Fruit fly (Drosophila melanogaster) whole organism, embryonic: ENCODE results near the gene CG4596.

Experiments
- Abd-B ChIP-seq: fragments of 200-800 bp; sonication (Bioruptor generic); optimal IDR thresholded peaks from 2 replicates; lab custom pipeline; 2018; ENCODE audit warnings: missing biosample characterization, mild to moderate bottlenecking, missing genetic modification characterization, moderate library complexity
- C15 ChIP-seq: fragments of 200-800 bp; sonication (Bioruptor generic); IDR thresholded peaks from 3 replicates; pipeline ENCODE4 v1.3.6; 2022; ENCODE audit warnings: missing biosample characterization, missing genetic modification characterization
- CG10462 ChIP-seq: fragments of 200-800 bp; sonication (Bioruptor generic); optimal IDR thresholded peaks from 2 replicates; lab custom pipeline; 2016; ENCODE audit warnings: missing biosample characterization, missing genetic modification characterization
- CG10654 ChIP-seq: fragments of 200-800 bp; sonication (Bioruptor generic); optimal IDR thresholded peaks from 2 replicates; lab custom pipeline; 2016; ENCODE audit warnings: missing biosample characterization, missing genetic modification characterization
- CG11085 ChIP-seq: fragments of 200-800 bp; sonication (Bioruptor generic); IDR thresholded peaks from 2 replicates; pipeline ENCODE4 v1.3.6; 2022; ENCODE audit warnings: missing biosample characterization, missing genetic modification characterization
- CG11398 ChIP-seq: fragments of 200-800 bp; sonication (Bioruptor generic); optimal IDR thresholded peaks from 2 replicates; lab custom pipeline; 2016; ENCODE audit warnings: missing biosample characterization, missing genetic modification characterization
- CG13424 ChIP-seq: fragments of 200-800 bp; sonication (Bioruptor generic); optimal IDR thresholded peaks from 2 replicates; lab custom pipeline; 2019; ENCODE audit warnings: missing biosample characterization, mild to moderate bottlenecking, missing genetic modification characterization, moderate library complexity
- CG15601 ChIP-seq: fragments of 200-800 bp; sonication (Bioruptor generic); optimal IDR thresholded peaks from 3 replicates; lab custom pipeline; 2019; ENCODE audit warnings: missing biosample characterization, mild to moderate bottlenecking, missing genetic modification characterization, moderate library complexity
- CG16863 ChIP-seq: fragments of 200-800 bp; sonication (Bioruptor generic); optimal IDR thresholded peaks from 3 replicates; lab custom pipeline; 2016; ENCODE audit warnings: missing biosample characterization, missing genetic modification characterization
- CG18011 ChIP-seq: fragments of 200-800 bp; sonication (Bioruptor generic); optimal IDR thresholded peaks from 2 replicates; lab custom pipeline; 2017; ENCODE audit warnings: missing biosample characterization, missing genetic modification characterization, mild to moderate bottlenecking, moderate library complexity, missing genotype
- CG2889 ChIP-seq: fragments of 200-800 bp; sonication (Bioruptor generic); IDR thresholded peaks from 3 replicates; pipeline ENCODE4 v1.3.6; 2022; ENCODE audit warnings: missing biosample characterization, missing genetic modification characterization
- CG3726 ChIP-seq: fragments of 200-800 bp; sonication (Bioruptor generic); IDR thresholded peaks from 3 replicates; pipeline ENCODE4, ENCODE4 v1.3.6; 2022; ENCODE audit warnings: missing biosample characterization, missing genetic modification characterization
- CG6254 ChIP-seq: fragments of 200-800 bp; sonication (Bioruptor generic); optimal IDR thresholded peaks from 3 replicates; lab custom pipeline; 2017; ENCODE audit warnings: mild to moderate bottlenecking, missing biosample characterization, missing genetic modification reagents, missing genetic modification characterization
- CG7271 ChIP-seq: fragments of 200-800 bp; sonication (Bioruptor generic); optimal IDR thresholded peaks from 2 replicates; lab custom pipeline; 2018; ENCODE audit warnings: missing biosample characterization, mild to moderate bottlenecking, missing genetic modification characterization, moderate library complexity
- CG7928 ChIP-seq: fragments of 200-800 bp; sonication (Bioruptor generic); optimal IDR thresholded peaks from 2 replicates; lab custom pipeline; 2017; ENCODE audit warnings: missing biosample characterization, mild to moderate bottlenecking, missing genetic modification characterization
- CHES-1-like ChIP-seq: fragments of 200-800 bp; sonication (Bioruptor generic); optimal IDR thresholded peaks from 2 replicates; lab custom pipeline; 2016; ENCODE audit warnings: missing biosample characterization, missing genetic modification characterization
- E2f1 ChIP-seq: fragments of 200-800 bp; sonication (Bioruptor generic); IDR thresholded peaks from 2 replicates; pipeline ENCODE4 v1.3.6; 2022; ENCODE audit warnings: missing biosample characterization, missing genetic modification characterization
- Eip74EF ChIP-seq, 2 experiments: fragments of 200-800 bp in 1 of 2; fragments of >200 bp in 1 of 2; sonication (Bioruptor generic) in 1 of 2; optimal IDR thresholded peaks; 2 replicates each; lab custom pipeline; 2017 to 2019; ENCODE audit warnings: missing biosample characterization in 2 of 2, missing genetic modification characterization in 2 of 2, mild to moderate bottlenecking in 1 of 2, moderate library complexity in 1 of 2
- Fer1 ChIP-seq: fragments of 200-800 bp; sonication (Bioruptor generic); optimal IDR thresholded peaks from 2 replicates; lab custom pipeline; 2017; ENCODE audit warnings: missing biosample characterization, mild to moderate bottlenecking, missing genetic modification characterization
- HLH4C ChIP-seq: fragments of 200-800 bp; sonication (Bioruptor generic); IDR thresholded peaks from 3 replicates; pipeline ENCODE4 v1.3.6; 2022; ENCODE audit warnings: missing biosample characterization, missing genetic modification characterization; ENCODE audit not compliant: partially characterized antibody
- HLH54F ChIP-seq: fragments of 200-800 bp; sonication (Bioruptor generic); optimal IDR thresholded peaks from 3 replicates; lab custom pipeline; 2016; ENCODE audit warnings: missing biosample characterization, missing genetic modification characterization
- Kr ChIP-seq: fragments of 200-800 bp; sonication (Bioruptor generic); optimal IDR thresholded peaks from 2 replicates; lab custom pipeline; 2017; ENCODE audit warnings: missing biosample characterization, mild to moderate bottlenecking, missing genetic modification characterization
- Lim3 ChIP-seq: fragments of 200-800 bp; sonication (Bioruptor generic); IDR thresholded peaks from 2 replicates; pipeline ENCODE4 v1.3.6; 2022; ENCODE audit warnings: missing biosample characterization, missing genetic modification characterization
- MBD-R2 ChIP-seq: fragments of 200-800 bp; sonication (Bioruptor generic); IDR thresholded peaks from 2 replicates; pipeline ENCODE4 v1.3.6; 2022; ENCODE audit warnings: missing biosample characterization, missing genetic modification characterization
- NfI ChIP-seq: fragments of 200-800 bp; sonication (Bioruptor generic); optimal IDR thresholded peaks from 3 replicates; lab custom pipeline; 2018; ENCODE audit warnings: missing biosample characterization, mild to moderate bottlenecking, missing genetic modification characterization, moderate library complexity
- Sry-δ ChIP-seq: fragments of 200-800 bp; sonication (Bioruptor generic); optimal IDR thresholded peaks from 2 replicates; lab custom pipeline; 2016; ENCODE audit warnings: missing biosample characterization, missing genetic modification characterization
- Stat92E ChIP-seq, 3 experiments: fragments of >200 bp in 2 of 3; fragments of 200-800 bp in 1 of 3; sonication (Bioruptor generic) in 1 of 3; optimal IDR thresholded peaks; 2 replicates each; lab custom pipeline; 2017 to 2019; ENCODE audit warnings: missing biosample characterization in 3 of 3, missing genetic modification characterization in 3 of 3, mild to moderate bottlenecking in 1 of 3, moderate library complexity in 1 of 3
- TFAM ChIP-seq: fragments of 200-800 bp; sonication (Bioruptor generic); optimal IDR thresholded peaks from 2 replicates; lab custom pipeline; 2017; ENCODE audit warnings: missing biosample characterization, missing genetic modification characterization, inconsistent platforms
- Vsx1 ChIP-seq: fragments of 200-800 bp; sonication (Bioruptor generic); optimal IDR thresholded peaks from 2 replicates; lab custom pipeline; 2017; ENCODE audit warnings: missing biosample characterization, mild to moderate bottlenecking, missing genetic modification characterization, missing genetic modification reagents
- ara ChIP-seq: fragments of 200-800 bp; sonication (Bioruptor generic); IDR thresholded peaks from 2 replicates; pipeline ENCODE4 v1.3.6; 2022; ENCODE audit warnings: missing biosample characterization, missing genetic modification characterization
- bab2 ChIP-seq: fragments of 200-800 bp; sonication (Bioruptor generic); optimal IDR thresholded peaks from 2 replicates; lab custom pipeline; 2016; ENCODE audit warnings: missing biosample characterization, missing genetic modification characterization
- bbx ChIP-seq: fragments of 200-800 bp; sonication (Bioruptor generic); IDR thresholded peaks from 2 replicates; pipeline ENCODE4 v1.3.6; 2022; ENCODE audit warnings: missing biosample characterization, missing genetic modification characterization; ENCODE audit not compliant: partially characterized antibody
- bcd ChIP-seq: fragments of 200-800 bp; sonication (Bioruptor generic); optimal IDR thresholded peaks from 2 replicates; lab custom pipeline; 2017; ENCODE audit warnings: missing biosample characterization, mild to moderate bottlenecking, missing genetic modification characterization
- cg ChIP-seq: fragments of 200-800 bp; sonication (Bioruptor generic); optimal IDR thresholded peaks from 3 replicates; lab custom pipeline; 2019; ENCODE audit warnings: missing biosample characterization, mild to moderate bottlenecking, missing genetic modification characterization, moderate library complexity
- crc ChIP-seq: fragments of 200-800 bp; sonication (Bioruptor generic); optimal IDR thresholded peaks from 2 replicates; lab custom pipeline; 2016; ENCODE audit warnings: missing biosample characterization, missing genetic modification characterization
- dimm ChIP-seq: fragments of 200-800 bp; sonication (Bioruptor generic); IDR thresholded peaks from 2 replicates; pipeline ENCODE4 v1.3.6; 2022; ENCODE audit warnings: missing biosample characterization, missing genetic modification characterization
- grau ChIP-seq: fragments of 200-800 bp; optimal IDR thresholded peaks from 3 replicates; lab custom pipeline; 2019; ENCODE audit warnings: missing biosample characterization, mild to moderate bottlenecking, missing genetic modification characterization, moderate library complexity
- gsb-n ChIP-seq: fragments of 200-800 bp; sonication (Bioruptor generic); optimal IDR thresholded peaks from 3 replicates; lab custom pipeline; 2018; ENCODE audit warnings: missing biosample characterization, mild to moderate bottlenecking, missing genetic modification characterization
- gt ChIP-seq: fragments of 200-800 bp; sonication (Bioruptor generic); IDR thresholded peaks from 2 replicates; pipeline ENCODE4 v1.3.6; 2022; ENCODE audit warnings: missing biosample characterization, missing genetic modification characterization
- inv ChIP-seq: fragments of 200-800 bp; sonication (Bioruptor generic); IDR thresholded peaks from 2 replicates; pipeline ENCODE4 v1.3.6; 2022; ENCODE audit warnings: missing biosample characterization, missing genetic modification characterization; ENCODE audit not compliant: partially characterized antibody
- maf-S ChIP-seq: fragments of 200-800 bp; sonication (Bioruptor generic); optimal IDR thresholded peaks from 2 replicates; lab custom pipeline; 2016; ENCODE audit warnings: missing biosample characterization, missing genetic modification characterization
- nerfin-2 ChIP-seq: fragments of 200-800 bp; sonication (Bioruptor generic); IDR thresholded peaks from 2 replicates; pipeline ENCODE4 v1.3.6; 2022; ENCODE audit warnings: missing biosample characterization, missing genetic modification characterization; ENCODE audit not compliant: partially characterized antibody
- psq ChIP-seq: fragments of 200-800 bp; sonication (Bioruptor generic); optimal IDR thresholded peaks from 2 replicates; lab custom pipeline; 2017; ENCODE audit warnings: missing biosample characterization, missing genetic modification characterization
- ranshi ChIP-seq: fragments of 200-800 bp; sonication (Bioruptor generic); IDR thresholded peaks from 2 replicates; pipeline ENCODE4 v1.3.6; 2022; ENCODE audit warnings: missing biosample characterization, missing genetic modification characterization
- salm ChIP-seq: fragments of 200-800 bp; sonication (Bioruptor generic); optimal IDR thresholded peaks from 2 replicates; lab custom pipeline; 2018; ENCODE audit warnings: missing biosample characterization, mild to moderate bottlenecking, missing genetic modification characterization
- so ChIP-seq: fragments of 200-800 bp; sonication (Bioruptor generic); IDR thresholded peaks from 3 replicates; pipeline ENCODE4 v1.3.6; 2022; ENCODE audit warnings: missing biosample characterization, missing genetic modification characterization
- trem ChIP-seq: fragments of 200-800 bp; optimal IDR thresholded peaks from 3 replicates; lab custom pipeline; 2019; ENCODE audit warnings: missing biosample characterization, mild to moderate bottlenecking, missing genetic modification characterization, moderate library complexity
- twi ChIP-seq: fragments of 200-800 bp; optimal IDR thresholded peaks from 2 replicates; lab custom pipeline; 2019; ENCODE audit warnings: missing biosample characterization, mild to moderate bottlenecking, missing genetic modification characterization, moderate library complexity
- usp ChIP-seq: fragments of >200 bp; optimal IDR thresholded peaks from 2 replicates; lab custom pipeline; 2017; ENCODE audit warnings: missing biosample characterization, missing genetic modification characterization

Gene CG4596

DNA sequence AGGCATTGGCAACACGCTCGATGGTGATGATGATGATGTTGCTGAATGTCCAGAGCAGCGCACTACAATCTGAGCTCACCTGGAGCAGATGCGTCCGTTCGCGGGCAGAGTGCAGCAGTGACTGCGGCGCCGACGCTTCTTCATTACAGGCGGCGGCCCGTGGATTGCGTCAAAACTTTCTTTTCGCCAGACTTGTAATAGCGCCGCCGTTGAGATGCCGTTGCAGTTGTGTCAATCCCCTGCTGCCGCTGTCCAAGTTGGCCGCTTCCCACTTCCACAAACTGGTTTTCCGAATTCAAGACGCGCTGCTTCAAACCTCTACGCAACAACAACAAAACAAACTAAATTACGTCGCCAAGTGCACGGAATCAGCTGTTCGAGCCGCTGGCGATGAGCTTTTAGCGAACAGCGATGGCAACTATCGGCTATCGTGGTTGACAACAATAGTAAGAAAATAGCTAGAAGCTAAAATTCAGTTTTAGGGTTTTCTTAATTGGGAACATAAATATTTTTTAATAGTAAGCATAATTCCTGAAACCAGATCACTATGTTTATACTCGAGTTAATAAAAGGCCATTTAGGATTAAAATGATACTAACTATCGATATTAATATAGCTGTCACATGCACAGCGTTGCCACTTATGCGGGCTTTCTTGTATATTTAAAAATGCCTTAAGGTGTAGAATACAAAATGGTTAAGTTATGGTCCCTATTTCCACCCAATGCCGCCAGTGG is 9.2 kb downstream of the CG4596 start, which contains the start of gene Tpc1 (continued):
- TF ChIP-seq salm (tag; lab: Kevin White, UChicago) (no peak), CG15601 (peak; percentile 48), gt (GFP tag; lab: Robert Waterston, UW) (no peak), psq (no peak), inv (GFP tag; lab: Robert Waterston, UW) (peak; percentile 85), gsb-n (tag; lab: Kevin White, UChicago) (no peak), bab2 (GFP tag; lab: Kevin White, UChicago) (peak; percentile 24), CG2889 (GFP tag; lab: Robert Waterston, UW) (no peak), Abd-B (GFP tag; lab: Kevin White, UChicago) (peak; percentile 48), nerfin-2 (GFP tag; lab: Robert Waterston, UW) (no peak), NfI (GFP tag; lab: Kevin White, UChicago) (peak; percentile 28), cg (no peak), Vsx1 (GFP tag; lab: Kevin White, UChicago) (no peak), CG13424 (tag; lab: Kevin White, UChicago) (peak; percentile 41), CG16863 (peak; percentile 17), HLH4C (GFP tag; lab: Robert Waterston, UW) (peak; percentile 77), Kr (no peak), CG6254 (GFP tag; lab: Kevin White, UChicago) (no peak), usp (GFP tag; lab: Kevin White, UChicago) (no peak), CG11085 (no peak), twi (tag; lab: Kevin White, UChicago) (peak; percentile 14), CG10462 (no peak), CG18011 (GFP tag; lab: Kevin White, UChicago) (no peak), MBD-R2 (GFP tag; lab: Robert Waterston, UW) (peak; percentile 93), trem (peak; percentile 67), CG7928 (GFP tag; lab: Kevin White, UChicago) (no peak), CG7271 (tag; lab: Kevin White, UChicago) (no peak), grau (tag; lab: Kevin White, UChicago) (peak; percentile 46), dimm (no peak), so (GFP tag; lab: Robert Waterston, UW) (no peak), crc (GFP tag; lab: Kevin White, UChicago) (no peak), Fer1 (no peak), CG11398 (GFP tag; lab: Kevin White, UChicago) (no peak), Stat92E (GFP tag; optimal IDR thresholded peaks at IDR 0.05; lab: Kevin White, UChicago) (peak in 1 of 3 experiments; percentile 54), Sry-δ (GFP tag; lab: Kevin White, UChicago) (peak; percentile 88), ranshi (GFP tag; lab: Robert Waterston, UW) (no peak), maf-S (GFP tag; lab: Kevin White, UChicago) (peak; percentile 41), HLH54F (GFP tag; lab: Kevin White, UChicago) (peak; percentile 62), ara (GFP tag; lab: Robert Waterston, UW) (no peak), E2f1 (GFP tag; lab: Robert Waterston, UW) (no peak), Lim3 (GFP tag; lab: Robert Waterston, UW) (no peak), TFAM (GFP tag; lab: Kevin White, UChicago) (no peak), CG10654 (GFP tag; lab: Kevin White, UChicago) (peak; percentile 7), Eip74EF (GFP tag; optimal IDR thresholded peaks at IDR 0.05; lab: Kevin White, UChicago) (peak in 1 of 2 experiments; percentile 55), CHES-1-like (GFP tag; lab: Kevin White, UChicago) (peak; percentile 44), C15 (GFP tag; lab: Robert Waterston, UW) (no peak), CG3726 (no peak), bcd (GFP tag; lab: Kevin White, UChicago) (peak; percentile 20), bbx (peak; percentile 55)
